Fruit fly (Drosophila melanogaster): ENCODE data around the gene pn.

- peak; percentile 15 for TF ChIP-seq Lpt (GFP tag; optimal IDR thresholded peaks at IDR 0.05)
- peak; percentile 19 for TF ChIP-seq Ets21C (GFP tag; optimal IDR thresholded peaks at IDR 0.05)
- peak; percentile 35 for TF ChIP-seq CG32006 (GFP tag; optimal IDR thresholded peaks at IDR 0.05)
These were observed 15.2 kb downstream of the pn start for dm6 chrX:2196086-2196732.

Data from whole organism, prepupa.